Worm (Caenorhabditis elegans): ENCODE results near the gene sbsp-1.
"Not testable (repeated sequence)": the region's sequence is repeated elsewhere in the genome, so short reads cannot be mapped to it uniquely, and the experiment has no call there.

Gene sbsp-1

DNA sequence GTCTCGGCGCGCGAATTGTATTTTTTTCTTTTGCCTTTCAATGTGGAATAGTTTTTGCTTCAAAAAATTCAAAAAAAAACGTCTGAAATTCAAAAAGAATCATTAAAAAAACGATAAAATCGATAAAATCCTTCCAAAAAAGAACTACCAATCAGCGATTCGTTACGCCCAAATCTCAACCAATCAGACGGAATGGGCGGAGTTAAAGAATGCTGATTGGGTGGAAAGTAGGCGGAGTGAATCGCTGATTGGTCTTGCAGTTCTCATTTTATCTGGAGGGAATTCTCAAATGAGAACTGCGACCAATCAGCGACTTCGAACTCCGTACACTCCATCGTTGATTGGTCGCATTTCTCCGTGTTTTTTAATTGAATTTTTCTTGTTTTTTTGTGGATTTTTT lies 27.6 kb upstream of the sbsp-1 start:
- TF ChIP-seq che-1 (tag; optimal IDR thresholded peaks at IDR 0.05) (no peak), nfya-1 (tag; optimal IDR thresholded peaks at IDR 0.05) (peak; percentile 93), K02D7.2 (tag; optimal IDR thresholded peaks at IDR 0.05) (no peak), ceh-31 (tag; optimal IDR thresholded peaks at IDR 0.05) (no peak)

ce11 chrIII:10805625-10806024 lies 27.1 kb upstream of the sbsp-1 start, which contains the start of gene klp-7:
TSS of gene klp-7 (plus strand) at chrIII:10805925.
- not testable (repeated sequence) for TF ChIP-seq sdc-2 (tag; optimal IDR thresholded peaks at IDR 0.05); pros-1 (tag; optimal IDR thresholded peaks at IDR 0.05); ceh-6 (GFP tag; optimal IDR thresholded peaks at IDR 0.05)

DNA sequence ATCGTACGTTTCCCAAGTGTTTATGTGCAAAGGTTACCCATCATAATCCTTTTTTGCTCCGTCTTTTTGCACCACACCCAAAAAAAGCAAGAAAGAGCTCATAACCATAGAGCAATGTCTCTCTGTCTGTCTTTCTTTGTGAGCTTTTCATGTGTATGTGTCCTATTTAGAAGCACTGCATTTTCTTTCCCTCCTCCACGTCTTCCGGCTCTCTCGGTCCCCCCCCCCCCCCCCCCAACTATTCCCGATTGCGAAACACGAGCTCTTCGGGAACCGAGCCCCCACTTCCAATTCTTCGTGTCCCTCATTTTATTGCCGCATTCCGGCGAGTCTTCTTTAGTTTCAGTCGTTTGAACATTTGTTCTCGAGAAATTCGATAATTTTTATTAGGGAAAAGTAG lies 25.9 kb upstream of the sbsp-1 start:
- TF ChIP-seq ceh-2 (tag; optimal IDR thresholded peaks at IDR 0.05) (no peak), elt-4 (tag; optimal IDR thresholded peaks at IDR 0.05) (no peak), zip-5 (tag; optimal IDR thresholded peaks at IDR 0.05) (no peak), pat-9 (tag; optimal IDR thresholded peaks at IDR 0.05) (no peak), K02D7.2 (tag; optimal IDR thresholded peaks at IDR 0.05) (no peak), K09A11.1 (tag; optimal IDR thresholded peaks at IDR 0.05; ENCODE audit: insufficient read depth) (no peak), ahr-1 (tag; optimal IDR thresholded peaks at IDR 0.05) (no peak), hlh-13 (GFP tag; optimal IDR thresholded peaks at IDR 0.05) (no peak), ref-2 (tag; optimal IDR thresholded peaks at IDR 0.05) (no peak), pha-2 (tag; optimal IDR thresholded peaks at IDR 0.05) (no peak), pax-1 (tag; optimal IDR thresholded peaks at IDR 0.05) (no peak), sox-2 (GFP tag; IDR thresholded peaks at IDR 0.05) (no peak), elt-2 (tag; optimal IDR thresholded peaks at IDR 0.05) (no peak)

ce11 chrIII:10807236-10807635 lies 25.5 kb upstream of the sbsp-1 start:
- TF ChIP-seq Y22D7AL.16 (tag; optimal IDR thresholded peaks at IDR 0.05) (no peak), hlh-15 (tag; optimal IDR thresholded peaks at IDR 0.05) (no peak), ztf-16 (tag; optimal IDR thresholded peaks at IDR 0.05) (no peak), ceh-31 (tag; optimal IDR thresholded peaks at IDR 0.05) (no peak), hlh-8 (tag; optimal IDR thresholded peaks at IDR 0.05) (no peak), pax-1 (tag; optimal IDR thresholded peaks at IDR 0.05) (no peak), ceh-34 (tag; optimal IDR thresholded peaks at IDR 0.05) (no peak), elt-4 (tag; optimal IDR thresholded peaks at IDR 0.05) (no peak), C08G9.2 (tag; optimal IDR thresholded peaks at IDR 0.05) (no peak), C38D4.7 (GFP tag; optimal IDR thresholded peaks at IDR 0.05) (no peak), ttx-3 (tag; optimal IDR thresholded peaks at IDR 0.05) (no peak), hlh-6 (tag; optimal IDR thresholded peaks at IDR 0.05) (no peak), ceh-24 (tag; optimal IDR thresholded peaks at IDR 0.05) (no peak), nhr-11 (tag; optimal IDR thresholded peaks at IDR 0.05) (no peak)

- TF ChIP-seq ama-1 (optimal IDR thresholded peaks at IDR 0.05) (no peak), tbx-2 (tag; optimal IDR thresholded peaks at IDR 0.05) (peak; percentile 70), ceh-34 (tag; optimal IDR thresholded peaks at IDR 0.05) (peak; percentile 10), elt-2 (tag; optimal IDR thresholded peaks at IDR 0.05) (no peak), ceh-6 (GFP tag; optimal IDR thresholded peaks at IDR 0.05) (peak; percentile 14), dve-1 (tag; optimal IDR thresholded peaks at IDR 0.05) (no peak), ceh-45 (GFP tag; IDR thresholded peaks at IDR 0.05) (no peak), mec-3 (tag; optimal IDR thresholded peaks at IDR 0.05; ENCODE audit: borderline replicate concordance) (no peak), hlh-8 (tag; optimal IDR thresholded peaks at IDR 0.05) (no peak), ztf-16 (tag; optimal IDR thresholded peaks at IDR 0.05) (peak; percentile 64), ref-2 (tag; optimal IDR thresholded peaks at IDR 0.05) (peak; percentile 28), odd-2 (tag; optimal IDR thresholded peaks at IDR 0.05) (no peak), fax-1 (tag; optimal IDR thresholded peaks at IDR 0.05) (no peak), ceh-19 (GFP tag; optimal IDR thresholded peaks at IDR 0.05) (no peak), ceh-48 (tag; optimal IDR thresholded peaks at IDR 0.05) (no peak), che-1 (tag; optimal IDR thresholded peaks at IDR 0.05) (no peak), ceh-14 (tag; optimal IDR thresholded peaks at IDR 0.05) (peak; percentile 27), ceh-30 (tag; optimal IDR thresholded peaks at IDR 0.05) (no peak), unc-86 (tag; optimal IDR thresholded peaks at IDR 0.05) (no peak), C38D4.7 (GFP tag; optimal IDR thresholded peaks at IDR 0.05) (no peak), nfya-1 (tag; optimal IDR thresholded peaks at IDR 0.05) (peak; percentile 39), sox-4 (tag; optimal IDR thresholded peaks at IDR 0.05) (peak; percentile 30), hlh-30 (tag; optimal IDR thresholded peaks at IDR 0.05; ENCODE audit: insufficient read depth) (no peak), unc-3 (GFP tag; conservative IDR thresholded peaks at IDR 0.05) (no peak), unc-3 (tag; optimal IDR thresholded peaks at IDR 0.05) (no peak)
Observed at ce11 chrIII:10807956-10808355, 24.8 kb upstream of the sbsp-1 start.
